Worm (Caenorhabditis elegans): ENCODE measurements around the gene C05D11.8.

C05D11.8 gene

DNA sequence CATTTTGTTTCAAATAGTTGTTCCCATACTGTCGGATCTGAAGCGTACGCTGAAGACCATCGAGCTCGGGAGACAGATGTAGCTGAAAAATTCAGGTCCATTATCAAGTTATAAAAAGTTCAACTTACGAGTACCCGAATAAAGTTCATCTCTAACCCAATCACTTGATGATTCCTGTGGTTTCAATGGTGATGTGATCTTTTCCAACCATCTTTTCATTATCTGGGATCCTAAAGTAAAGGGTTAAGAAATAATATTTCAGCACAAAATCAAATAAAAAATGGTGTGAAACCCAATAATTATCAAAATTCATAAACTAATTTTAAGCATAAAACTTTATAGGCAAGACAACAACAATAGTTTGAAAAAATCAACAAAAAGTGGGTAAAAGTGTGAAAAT, at the start of gene C05D11.8:
Gene C05D11.8, minus strand, starts transcription at position 101 of the 400 bp plus-strand sequence.
- no peak for TF ChIP-seq nhr-19 (GFP tag; conservative IDR thresholded peaks at IDR 0.05)
- no peak for TF ChIP-seq hlh-17 (GFP tag; optimal IDR thresholded peaks at IDR 0.05; ENCODE audit: borderline replicate concordance)
- no peak for TF ChIP-seq jun-1 (tag; optimal IDR thresholded peaks at IDR 0.05)
- no peak for TF ChIP-seq efl-1 (optimal IDR thresholded peaks at IDR 0.05)
- no peak for TF ChIP-seq efl-1 (GFP tag; optimal IDR thresholded peaks at IDR 0.05 in 1 of 2)
- no peak for TF ChIP-seq ces-1 (GFP tag; optimal IDR thresholded peaks at IDR 0.05)
- no peak for TF ChIP-seq lin-35 (GFP tag; optimal IDR thresholded peaks at IDR 0.05)
- no peak for TF ChIP-seq sup-37 (GFP tag; optimal IDR thresholded peaks at IDR 0.05)
- TF ChIP-seq fos-1 (tag; optimal IDR thresholded peaks at IDR 0.05) = no peak
- no peak for TF ChIP-seq isw-1 (GFP tag; IDR thresholded peaks at IDR 0.05)
- TF ChIP-seq lin-14 (GFP tag; optimal IDR thresholded peaks at IDR 0.05) = no peak
- TF ChIP-seq xbp-1 (tag; optimal IDR thresholded peaks at IDR 0.05) = no peak
- no peak for TF ChIP-seq mep-1 (tag; optimal IDR thresholded peaks at IDR 0.05)
- no peak for TF ChIP-seq unc-130 (tag; optimal IDR thresholded peaks at IDR 0.05)
- no peak for TF ChIP-seq fkh-4 (tag; optimal IDR thresholded peaks at IDR 0.05; ENCODE audit: borderline replicate concordance)
- no peak for TF ChIP-seq C16A3.4 (tag; optimal IDR thresholded peaks at IDR 0.05)
- TF ChIP-seq blmp-1 (tag; optimal IDR thresholded peaks at IDR 0.05) = no peak

DNA sequence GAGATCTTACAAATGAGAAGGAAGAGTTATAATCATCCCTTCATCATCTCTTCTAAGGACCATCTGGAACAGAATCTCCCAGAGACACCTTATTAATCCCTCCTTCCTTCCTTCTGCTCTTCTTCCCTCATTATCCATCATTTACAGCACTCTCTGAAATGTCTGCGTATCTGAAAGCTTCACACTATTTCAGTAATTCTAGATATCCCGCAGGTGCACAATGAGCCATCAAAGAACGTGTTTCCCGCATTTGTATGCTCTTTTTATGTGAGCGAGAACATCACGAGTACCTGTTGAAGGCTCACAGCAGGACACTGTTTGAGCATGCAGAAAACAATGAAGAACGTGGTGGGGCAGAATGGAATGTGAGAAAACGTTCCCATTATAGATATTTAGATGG, 49.3 kb upstream of the C05D11.8 start:
- TF ChIP-seq ztf-4 (tag; optimal IDR thresholded peaks at IDR 0.05) (no peak), lir-3 (tag; optimal IDR thresholded peaks at IDR 0.05; ENCODE audit: poor library complexity) (no peak), ztf-11 (tag; optimal IDR thresholded peaks at IDR 0.05) (no peak), ceh-90 (tag; optimal IDR thresholded peaks at IDR 0.05) (no peak), unc-62 (GFP tag; optimal IDR thresholded peaks at IDR 0.05) (no peak), pqm-1 (tag; optimal IDR thresholded peaks at IDR 0.05) (no peak), Y116A8C.19 (tag; optimal IDR thresholded peaks at IDR 0.05; ENCODE audit: borderline replicate concordance) (no peak), irx-1 (tag; optimal IDR thresholded peaks at IDR 0.05) (no peak), tbx-2 (tag; optimal IDR thresholded peaks at IDR 0.05) (no peak), pax-3 (tag; optimal IDR thresholded peaks at IDR 0.05) (no peak), ceh-63 (GFP tag; optimal IDR thresholded peaks at IDR 0.05) (no peak), mab-9 (GFP tag; IDR thresholded peaks at IDR 0.05) (no peak), fkh-10 (GFP tag; optimal IDR thresholded peaks at IDR 0.05) (no peak), unc-86 (tag; optimal IDR thresholded peaks at IDR 0.05) (no peak), ceh-88 (GFP tag; IDR thresholded peaks at IDR 0.05) (no peak), snpc-4 (tag; optimal IDR thresholded peaks at IDR 0.05) (no peak), egl-13 (tag; optimal IDR thresholded peaks at IDR 0.05) (no peak), nhr-20 (tag; optimal IDR thresholded peaks at IDR 0.05) (no peak)

DNA sequence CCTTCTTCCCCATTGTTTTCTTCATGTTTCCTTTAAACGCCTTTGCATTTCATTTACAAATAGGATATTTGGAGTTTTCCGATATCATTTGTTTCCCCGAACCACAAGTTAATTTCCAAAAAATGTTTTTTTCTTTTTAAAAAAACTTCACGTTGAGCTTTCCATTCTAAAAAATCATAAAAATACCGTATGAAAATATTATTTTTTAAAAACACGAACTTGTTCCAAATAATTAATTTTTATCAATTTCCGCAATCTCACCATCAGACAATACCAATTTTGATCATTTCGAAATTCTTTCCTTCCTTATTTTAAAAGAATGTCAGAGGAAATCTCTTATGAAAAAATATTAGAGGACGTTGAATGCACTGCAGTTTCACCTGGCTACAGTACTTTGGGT, 44.3 kb upstream of the C05D11.8 start, which contains the start of gene wht-6:
Gene wht-6, plus strand, starts transcription at position 301 of the 400 bp plus-strand sequence.
- TF ChIP-seq unc-130 (tag; optimal IDR thresholded peaks at IDR 0.05) (no peak), lin-14 (GFP tag; optimal IDR thresholded peaks at IDR 0.05) (no peak), nhr-19 (GFP tag; conservative IDR thresholded peaks at IDR 0.05) (no peak), efl-3 (GFP tag; optimal IDR thresholded peaks at IDR 0.05) (no peak), pag-3 (tag; optimal IDR thresholded peaks at IDR 0.05; ENCODE audit: borderline replicate concordance, insufficient read depth) (no peak), elt-3 (tag; optimal IDR thresholded peaks at IDR 0.05) (no peak), lir-3 (tag; optimal IDR thresholded peaks at IDR 0.05; ENCODE audit: poor library complexity) (no peak), nhr-85 (tag) (no peak), snpc-4 (tag; optimal IDR thresholded peaks at IDR 0.05) (no peak), C04F5.9 (tag; optimal IDR thresholded peaks at IDR 0.05) (no peak), tlp-1 (tag; optimal IDR thresholded peaks at IDR 0.05) (no peak), lin-39 (tag; optimal IDR thresholded peaks at IDR 0.05) (no peak), ama-1 (optimal IDR thresholded peaks at IDR 0.05) (no peak), lin-35 (GFP tag; optimal IDR thresholded peaks at IDR 0.05) (no peak), unc-62 (GFP tag; optimal IDR thresholded peaks at IDR 0.05) (no peak), fkh-8 (tag; optimal IDR thresholded peaks at IDR 0.05) (no peak), mab-9 (GFP tag; IDR thresholded peaks at IDR 0.05) (no peak), mdl-1 (tag; optimal IDR thresholded peaks at IDR 0.05) (no peak), C16A3.4 (tag; optimal IDR thresholded peaks at IDR 0.05) (no peak)

Data from whole organism, L1 larva.